Fruit fly (Drosophila melanogaster) whole organism, embryonic: Measurements from ENCODE around the gene Bsg.

Source experiments
- Atf-2 ChIP-seq: fragments of 200-800 bp; sonication (Bioruptor generic); optimal IDR thresholded peaks from 2 replicates; lab custom pipeline; 2016; ENCODE audit warnings: missing biosample characterization, missing genetic modification characterization
- Bdp1 ChIP-seq: fragments of 200-800 bp; sonication (Bioruptor generic); optimal IDR thresholded peaks from 3 replicates; lab custom pipeline; 2016; ENCODE audit warnings: missing biosample characterization, missing genetic modification characterization
- CG1024 ChIP-seq: fragments of 200-800 bp; sonication (Bioruptor generic); IDR thresholded peaks from 2 replicates; pipeline ENCODE4 v1.3.6; 2022; ENCODE audit warnings: missing biosample characterization, missing genetic modification characterization
- CG17361 ChIP-seq: fragments of 200-800 bp; sonication (Bioruptor generic); IDR thresholded peaks from 3 replicates; pipeline ENCODE4 v1.3.6; 2022; ENCODE audit warnings: missing biosample characterization, missing genetic modification characterization
- CG2120 ChIP-seq: fragments of 200-800 bp; sonication (Bioruptor generic); optimal IDR thresholded peaks from 3 replicates; lab custom pipeline; 2016; ENCODE audit warnings: missing biosample characterization, missing genetic modification characterization
- CG3163 ChIP-seq: fragments of 200-800 bp; sonication (Bioruptor generic); optimal IDR thresholded peaks from 3 replicates; lab custom pipeline; 2016; ENCODE audit warnings: missing biosample characterization, missing genetic modification characterization
- CG34422 ChIP-seq: fragments of 200-800 bp; sonication (Bioruptor generic); IDR thresholded peaks from 3 replicates; pipeline ENCODE4 v1.3.6; 2022; ENCODE audit warnings: missing biosample characterization, missing genetic modification characterization
- CG4404 ChIP-seq: fragments of 200-800 bp; sonication (Bioruptor generic); IDR thresholded peaks from 2 replicates; pipeline ENCODE4 v1.3.6; 2022; ENCODE audit warnings: missing biosample characterization, missing genetic modification characterization
- CG6272 ChIP-seq: fragments of 200-800 bp; sonication (Bioruptor generic); IDR thresholded peaks from 2 replicates; pipeline ENCODE4 v1.3.6; 2022; ENCODE audit warnings: missing biosample characterization, missing genetic modification characterization
- CG6683 ChIP-seq: fragments of 200-800 bp; sonication (Bioruptor generic); optimal IDR thresholded peaks from 2 replicates; lab custom pipeline; 2017; ENCODE audit warnings: missing biosample characterization, mild to moderate bottlenecking, missing genetic modification characterization, missing genetic modification reagents
- CG7786 ChIP-seq: fragments of 200-800 bp; sonication (Bioruptor generic); optimal IDR thresholded peaks from 2 replicates; lab custom pipeline; 2016; ENCODE audit warnings: missing biosample characterization, missing genetic modification characterization
- CG7987 ChIP-seq: fragments of 200-800 bp; sonication (Bioruptor generic); optimal IDR thresholded peaks from 2 replicates; lab custom pipeline; 2018; ENCODE audit warnings: missing biosample characterization, mild to moderate bottlenecking, missing genetic modification characterization, moderate library complexity
- CG8388 ChIP-seq: fragments of 200-800 bp; sonication (Bioruptor generic); optimal IDR thresholded peaks from 2 replicates; lab custom pipeline; 2019; ENCODE audit warnings: missing biosample characterization, mild to moderate bottlenecking, missing genetic modification characterization, moderate library complexity
- CoRest ChIP-seq: fragments of 200-800 bp; sonication (Bioruptor generic); optimal IDR thresholded peaks from 3 replicates; lab custom pipeline; 2018; ENCODE audit warnings: missing biosample characterization, mild to moderate bottlenecking, missing genetic modification characterization, moderate library complexity
- D ChIP-seq, 2 experiments: fragments of 200-800 bp in 1 of 2; fragments of >200 bp in 1 of 2; sonication (Bioruptor generic) in 1 of 2; optimal IDR thresholded peaks; 2 replicates in 1 of 2; 3 replicates in 1 of 2; lab custom pipeline; 2017; ENCODE audit warnings: mild to moderate bottlenecking in 1 of 2, missing biosample characterization in 1 of 2, missing genetic modification characterization in 1 of 2, missing genetic modification reagents in 1 of 2
- Dfd ChIP-seq, 2 experiments: fragments of >200 bp; optimal IDR thresholded peaks; 2 replicates each; lab custom pipeline; 2017; ENCODE audit warnings: missing biosample characterization in 2 of 2, missing genetic modification characterization in 2 of 2
- Drgx ChIP-seq: fragments of 200-800 bp; sonication (Bioruptor generic); IDR thresholded peaks from 2 replicates; pipeline ENCODE4 v1.3.6; 2022; ENCODE audit warnings: missing biosample characterization, missing genetic modification characterization
- GATAe ChIP-seq: fragments of 200-800 bp; sonication (Bioruptor generic); conservative IDR thresholded peaks from 2 replicates; pipeline ENCODE4 v1.3.6; 2022; ENCODE audit warnings: missing biosample characterization, missing genetic modification characterization
- Hand ChIP-seq: fragments of 200-800 bp; sonication (Bioruptor generic); optimal IDR thresholded peaks from 2 replicates; lab custom pipeline; 2017; ENCODE audit warnings: mild to moderate bottlenecking, missing biosample characterization, missing genetic modification reagents, missing genetic modification characterization
- MBD-R2 ChIP-seq: fragments of 200-800 bp; sonication (Bioruptor generic); IDR thresholded peaks from 2 replicates; pipeline ENCODE4 v1.3.6; 2022; ENCODE audit warnings: missing biosample characterization, missing genetic modification characterization
- Nf-YB ChIP-seq: fragments of 200-800 bp; sonication (Bioruptor generic); optimal IDR thresholded peaks from 3 replicates; lab custom pipeline; 2019; ENCODE audit warnings: missing biosample characterization, mild to moderate bottlenecking, missing genetic modification characterization, moderate library complexity
- Ravus ChIP-seq: fragments of 200-800 bp; sonication (Bioruptor generic); IDR thresholded peaks from 2 replicates; pipeline ENCODE4 v1.3.6; 2022; ENCODE audit warnings: missing biosample characterization, missing genetic modification characterization
- Six4 ChIP-seq: fragments of 200-800 bp; sonication (Bioruptor generic); optimal IDR thresholded peaks from 2 replicates; lab custom pipeline; 2016; ENCODE audit warnings: missing biosample characterization, missing genetic modification characterization
- Sry-β ChIP-seq: fragments of 200-800 bp; sonication (Bioruptor generic); optimal IDR thresholded peaks from 2 replicates; lab custom pipeline; 2018; ENCODE audit warnings: missing biosample characterization, mild to moderate bottlenecking, missing genetic modification characterization, moderate library complexity
- Stat92E ChIP-seq, 3 experiments: fragments of >200 bp in 2 of 3; fragments of 200-800 bp in 1 of 3; sonication (Bioruptor generic) in 1 of 3; optimal IDR thresholded peaks; 2 replicates each; lab custom pipeline; 2017 to 2019; ENCODE audit warnings: missing biosample characterization in 3 of 3, missing genetic modification characterization in 3 of 3, mild to moderate bottlenecking in 1 of 3, moderate library complexity in 1 of 3
- YL-1 ChIP-seq: fragments of 200-800 bp; sonication (Bioruptor generic); optimal IDR thresholded peaks from 3 replicates; lab custom pipeline; 2017; ENCODE audit warnings: missing biosample characterization, mild to moderate bottlenecking, missing genetic modification characterization
- ab ChIP-seq: fragments of 200-800 bp; sonication (Bioruptor generic); optimal IDR thresholded peaks from 2 replicates; lab custom pipeline; 2016; ENCODE audit warnings: missing biosample characterization, missing genetic modification characterization
- ap ChIP-seq: fragments of 200-800 bp; sonication (Bioruptor generic); IDR thresholded peaks from 2 replicates; pipeline ENCODE4 v1.3.6; 2022; ENCODE audit warnings: missing biosample characterization, missing genetic modification characterization
- ato ChIP-seq: fragments of 200-800 bp; sonication (Bioruptor generic); IDR thresholded peaks from 2 replicates; pipeline ENCODE4 v1.3.6; 2022; ENCODE audit warnings: missing biosample characterization, missing genetic modification characterization; ENCODE audit not compliant: partially characterized antibody
- bbx ChIP-seq: fragments of 200-800 bp; sonication (Bioruptor generic); IDR thresholded peaks from 2 replicates; pipeline ENCODE4 v1.3.6; 2022; ENCODE audit warnings: missing biosample characterization, missing genetic modification characterization; ENCODE audit not compliant: partially characterized antibody
- br ChIP-seq: fragments of >200 bp; optimal IDR thresholded peaks from 2 replicates; lab custom pipeline; 2017
- ci ChIP-seq: fragments of 200-800 bp; sonication (Bioruptor generic); IDR thresholded peaks from 3 replicates; pipeline ENCODE4 v1.3.6; 2022; ENCODE audit warnings: missing biosample characterization, missing genetic modification characterization
- dmrt11E ChIP-seq: fragments of 200-800 bp; sonication (Bioruptor generic); optimal IDR thresholded peaks from 3 replicates; lab custom pipeline; 2018; ENCODE audit warnings: missing biosample characterization, mild to moderate bottlenecking, missing genetic modification characterization, moderate library complexity
- esg ChIP-seq: fragments of 200-800 bp; sonication (Bioruptor generic); conservative IDR thresholded peaks from 2 replicates; pipeline ENCODE4 v1.3.6; 2022; ENCODE audit warnings: missing biosample characterization, missing genetic modification characterization
- ewg ChIP-seq: fragments of 200-800 bp; sonication (Bioruptor generic); optimal IDR thresholded peaks from 3 replicates; lab custom pipeline; 2017; ENCODE audit warnings: mild to moderate bottlenecking, missing biosample characterization, missing genetic modification reagents, missing genetic modification characterization
- gem ChIP-seq: fragments of 200-800 bp; sonication (Bioruptor generic); optimal IDR thresholded peaks from 2 replicates; lab custom pipeline; 2019; ENCODE audit warnings: missing biosample characterization, mild to moderate bottlenecking, missing genetic modification characterization, moderate library complexity
- her ChIP-seq: fragments of 200-800 bp; sonication (Bioruptor generic); optimal IDR thresholded peaks from 2 replicates; lab custom pipeline; 2016; ENCODE audit warnings: missing biosample characterization, missing genetic modification characterization
- kah ChIP-seq: fragments of 200-800 bp; sonication (Bioruptor generic); optimal IDR thresholded peaks from 2 replicates; lab custom pipeline; 2018; ENCODE audit warnings: missing biosample characterization, mild to moderate bottlenecking, missing genetic modification characterization
- maf-S ChIP-seq: fragments of 200-800 bp; sonication (Bioruptor generic); optimal IDR thresholded peaks from 2 replicates; lab custom pipeline; 2016; ENCODE audit warnings: missing biosample characterization, missing genetic modification characterization
- oc ChIP-seq: fragments of 200-800 bp; sonication (Bioruptor generic); optimal IDR thresholded peaks from 2 replicates; lab custom pipeline; 2018; ENCODE audit warnings: missing biosample characterization, mild to moderate bottlenecking, missing genetic modification characterization, moderate library complexity
- pan ChIP-seq, 4 experiments: fragments of >200 bp in 3 of 4; fragments of 200-800 bp in 1 of 4; sonication (Bioruptor generic) in 1 of 4; optimal IDR thresholded peaks in 3 of 4; IDR thresholded peaks in 1 of 4; 2 replicates each; pipeline versions ENCODE4 v1.3.6 to Lab custom; 2017 to 2022; ENCODE audit warnings: missing biosample characterization in 2 of 4, missing genetic modification characterization in 2 of 4, mixed read lengths in 1 of 4
- psq ChIP-seq: fragments of 200-800 bp; sonication (Bioruptor generic); optimal IDR thresholded peaks from 2 replicates; lab custom pipeline; 2017; ENCODE audit warnings: missing biosample characterization, missing genetic modification characterization
- pzg ChIP-seq: fragments of 200-800 bp; sonication (Bioruptor generic); optimal IDR thresholded peaks from 3 replicates; lab custom pipeline; 2018; ENCODE audit warnings: missing biosample characterization, mild to moderate bottlenecking, missing genetic modification characterization, moderate library complexity
- rib ChIP-seq: fragments of 200-800 bp; sonication (Bioruptor generic); IDR thresholded peaks from 2 replicates; pipeline ENCODE4 v1.3.6; 2022; ENCODE audit warnings: missing biosample characterization, missing genetic modification characterization
- sqz ChIP-seq: fragments of 200-800 bp; sonication (Bioruptor generic); optimal IDR thresholded peaks from 3 replicates; lab custom pipeline; 2018; ENCODE audit warnings: missing biosample characterization, mild to moderate bottlenecking, missing genetic modification characterization
- ssp ChIP-seq: fragments of 200-800 bp; sonication (Bioruptor generic); IDR thresholded peaks from 2 replicates; pipeline ENCODE4 v1.3.6; 2022; ENCODE audit warnings: missing biosample characterization, missing genetic modification characterization
- tap ChIP-seq: fragments of 200-800 bp; optimal IDR thresholded peaks from 3 replicates; lab custom pipeline; 2019; ENCODE audit warnings: missing biosample characterization, mild to moderate bottlenecking, missing genetic modification characterization, moderate library complexity
- tup ChIP-seq: fragments of 200-800 bp; sonication (Bioruptor generic); optimal IDR thresholded peaks from 2 replicates; lab custom pipeline; 2016; ENCODE audit warnings: missing biosample characterization, mild to moderate bottlenecking, missing genetic modification characterization, moderate library complexity

The Bsg gene

dm6 chr2L:8162307-8163024, 79.2 kb downstream of the Bsg start, which contains the start of gene Acbp1 (continued):
- peak; percentile 84 for TF ChIP-seq rib (GFP tag; lab: Robert Waterston, UW)
- TF ChIP-seq Dfd (GFP tag; optimal IDR thresholded peaks at IDR 0.05; lab: Kevin White, UChicago) = no peak
- TF ChIP-seq ewg (GFP tag; lab: Kevin White, UChicago) = peak; percentile 88
- TF ChIP-seq dmrt11E (tag; lab: Kevin White, UChicago) = peak; percentile 98
- TF ChIP-seq gem = peak; percentile 98
- peak; percentile 93 for TF ChIP-seq Six4
- peak; percentile 91 for TF ChIP-seq CG6272 (GFP tag; lab: Robert Waterston, UW)
- peak; percentile 80 for TF ChIP-seq CG4404 (GFP tag; lab: Robert Waterston, UW)
- peak; percentile 98 for TF ChIP-seq CG2120 (GFP tag; lab: Kevin White, UChicago)
- peak; percentile 93 for TF ChIP-seq CG7987 (GFP tag; lab: Kevin White, UChicago)
- no peak for TF ChIP-seq D (optimal IDR thresholded peaks at IDR 0.05; lab: Kevin White, UChicago)
- TF ChIP-seq D (GFP tag; optimal IDR thresholded peaks at IDR 0.05; lab: Kevin White, UChicago) = peak; percentile 95
- peak; percentile 95 for TF ChIP-seq her (GFP tag; lab: Kevin White, UChicago)
- TF ChIP-seq Nf-YB = peak; percentile 90
- TF ChIP-seq GATAe (GFP tag; lab: Robert Waterston, UW) = peak; percentile 71
- TF ChIP-seq pzg (GFP tag; lab: Kevin White, UChicago) = peak; percentile 94
- peak; percentile 78 for TF ChIP-seq ap (GFP tag; lab: Robert Waterston, UW)
- peak; percentile 88 for TF ChIP-seq esg (GFP tag; lab: Robert Waterston, UW)
- peak; percentile 93 for TF ChIP-seq kah (GFP tag; lab: Kevin White, UChicago)
- TF ChIP-seq CG3163 (GFP tag; lab: Kevin White, UChicago) = peak; percentile 86
- TF ChIP-seq psq (GFP tag; lab: Kevin White, UChicago) = peak; percentile 64
- TF ChIP-seq YL-1 = peak; percentile 97
- peak; percentile 94 for TF ChIP-seq CG6683 (GFP tag; lab: Kevin White, UChicago)
- TF ChIP-seq tap (tag; lab: Kevin White, UChicago) = peak; percentile 99
- TF ChIP-seq maf-S = peak; percentile 95
- TF ChIP-seq Sry-β (GFP tag; lab: Kevin White, UChicago) = peak; percentile 62
- peak; percentile 92 for TF ChIP-seq Bdp1
- peak; percentile 95 for TF ChIP-seq ci (GFP tag; lab: Robert Waterston, UW)
- TF ChIP-seq tup (GFP tag; lab: Kevin White, UChicago) = peak; percentile 79
- peak; percentile 84 for TF ChIP-seq MBD-R2
- TF ChIP-seq oc = peak; percentile 95
- peak; percentile 71 for TF ChIP-seq CG1024 (GFP tag; lab: Robert Waterston, UW)
- TF ChIP-seq CoRest (tag; lab: Kevin White, UChicago) = peak; percentile 97
- peak; percentile 96 for TF ChIP-seq CG7786 (GFP tag; lab: Kevin White, UChicago)
- TF ChIP-seq ssp (GFP tag; lab: Robert Waterston, UW) = peak; percentile 87
- peak; percentile 83 for TF ChIP-seq ab (GFP tag; lab: Kevin White, UChicago)
- peak; percentile 91 for TF ChIP-seq Atf-2 (GFP tag; lab: Kevin White, UChicago)
- TF ChIP-seq Hand (GFP tag; lab: Kevin White, UChicago) = peak; percentile 99
- peak; percentile 96 for TF ChIP-seq CG17361 (GFP tag; lab: Robert Waterston, UW)
- TF ChIP-seq br (lab: Kevin White, UChicago) = no peak
- peak; percentile 68 for TF ChIP-seq ato
- peak in 1 of 3 experiments; percentile 97 for TF ChIP-seq Stat92E (GFP tag; optimal IDR thresholded peaks at IDR 0.05; lab: Kevin White, UChicago)
- peak; percentile 79 for TF ChIP-seq bbx (GFP tag; lab: Robert Waterston, UW)
- peak; percentile 95 for TF ChIP-seq sqz (GFP tag; lab: Kevin White, UChicago)
- TF ChIP-seq CG34422 (GFP tag; lab: Robert Waterston, UW) = peak; percentile 93
- peak; percentile 90 for TF ChIP-seq Drgx (GFP tag; lab: Robert Waterston, UW)
- peak; percentile 97 for TF ChIP-seq CG8388 (GFP tag; lab: Kevin White, UChicago)
- TF ChIP-seq Ravus (GFP tag; lab: Robert Waterston, UW) = peak; percentile 4; the same call in 1 of the 2 replicates
- no peak for TF ChIP-seq pan (optimal IDR thresholded peaks at IDR 0.05; lab: Kevin White, UChicago)
- TF ChIP-seq pan (GFP tag; optimal IDR thresholded peaks at IDR 0.05 in 1 of 2, IDR thresholded peaks at IDR 0.05 in 1 of 2) = peak in 1 of 2 experiments; percentile 89
